Worm (Caenorhabditis elegans): Measurements from ENCODE around the gene srg-69.

DNA sequence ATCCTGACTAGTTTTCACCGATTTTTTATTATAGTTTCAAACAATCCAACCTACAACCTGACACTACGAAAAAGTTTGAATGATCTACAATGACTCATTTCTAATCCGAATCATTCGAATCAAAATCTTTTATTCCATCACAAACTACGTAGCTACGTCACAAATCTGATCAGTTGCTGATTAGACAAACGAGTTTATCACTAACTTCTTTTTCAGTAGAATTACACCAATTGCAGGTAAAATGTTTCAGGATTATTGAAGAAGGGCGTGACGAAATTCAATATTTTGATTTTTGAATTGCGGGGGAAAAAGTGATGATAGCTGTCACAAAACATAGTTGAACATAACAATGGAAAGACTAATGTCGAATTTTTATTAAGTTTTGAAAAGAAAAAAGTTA, 13.9 kb upstream of the srg-69 start:
- TF ChIP-seq ztf-29 (GFP tag; IDR thresholded peaks at IDR 0.05), result no peak
- TF ChIP-seq cog-1 (tag; optimal IDR thresholded peaks at IDR 0.05), result no peak
- TF ChIP-seq T22C8.4 (GFP tag; IDR thresholded peaks at IDR 0.05), result no peak
- TF ChIP-seq med-1 (GFP tag; optimal IDR thresholded peaks at IDR 0.05; ENCODE audit: insufficient read depth), result no peak
- no peak for TF ChIP-seq klf-2 (GFP tag; conservative IDR thresholded peaks at IDR 0.05)
- TF ChIP-seq tab-1 (GFP tag; IDR thresholded peaks at IDR 0.05), result no peak
- no peak for TF ChIP-seq flt-1 (GFP tag; IDR thresholded peaks at IDR 0.05)
- no peak for TF ChIP-seq ztf-23 (GFP tag; IDR thresholded peaks at IDR 0.05)
- TF ChIP-seq ref-1 (GFP tag; conservative IDR thresholded peaks at IDR 0.05), result no peak

Measured in whole organism, midembryonic.